Worm (Caenorhabditis elegans) whole organism, late embryonic: ENCODE results near the gene str-174.

Experiments used
- ama-1 ChIP-seq: fragments of 150-350 bp; optimal IDR thresholded peaks from 2 replicates; lab custom pipeline; 2014
- ceh-14 ChIP-seq: sonication (generic microtip); optimal IDR thresholded peaks from 2 replicates; lab custom pipeline; 2016; ENCODE audit warnings: missing genotype, missing genetic modification characterization, missing compliant biosample characterization
- ceh-18 ChIP-seq: sonication (generic microtip); optimal IDR thresholded peaks from 2 replicates; lab custom pipeline; 2016; ENCODE audit warnings: missing genetic modification characterization, missing compliant biosample characterization
- ceh-31 ChIP-seq: sonication (generic microtip); optimal IDR thresholded peaks from 2 replicates; lab custom pipeline; 2016; ENCODE audit warnings: missing genetic modification characterization, missing compliant biosample characterization
- mec-3 ChIP-seq: sonication (generic microtip); optimal IDR thresholded peaks from 2 replicates; lab custom pipeline; 2016; ENCODE audit warnings: borderline replicate concordance, missing genetic modification characterization, missing compliant biosample characterization
- sox-2 ChIP-seq: fragments of 200-800 bp; sonication (Bioruptor generic); IDR thresholded peaks from 2 replicates; pipeline ENCODE4 v1.3.6; 2022; ENCODE audit warnings: missing genetic modification reagents, missing genetic modification characterization, missing compliant biosample characterization
- ztf-16 ChIP-seq: sonication (generic microtip); optimal IDR thresholded peaks from 2 replicates; lab custom pipeline; 2017; ENCODE audit warnings: missing genetic modification characterization, missing compliant biosample characterization

- no peak for TF ChIP-seq ztf-16
- no peak for TF ChIP-seq ceh-18 (tag; lab: Kevin White, UChicago)
- no peak for TF ChIP-seq sox-2 (GFP tag; lab: Robert Waterston, UW)
- TF ChIP-seq mec-3 = no peak
- TF ChIP-seq ceh-31 (tag; lab: Kevin White, UChicago) = no peak
- TF ChIP-seq ama-1 (lab: Kevin White, UChicago) = no peak
- TF ChIP-seq ceh-14 (tag; lab: Kevin White, UChicago) = no peak
Observed at ce11 chrIV:4880634-4881033, 6.1 kb upstream of the str-174 start.
